Fruit fly (Drosophila melanogaster) whole organism, embryonic: ENCODE measurements around the gene CG5516.

Experiments used
- Adf1 ChIP-seq: fragments of 200-800 bp; sonication (Bioruptor generic); IDR thresholded peaks from 2 replicates; pipeline ENCODE4 v1.3.6; 2022; ENCODE audit warnings: missing biosample characterization, missing genetic modification characterization
- CG10543 ChIP-seq: fragments of 200-800 bp; sonication (Bioruptor generic); optimal IDR thresholded peaks from 3 replicates; lab custom pipeline; 2017; ENCODE audit warnings: missing biosample characterization, mild to moderate bottlenecking, missing genetic modification characterization, moderate library complexity
- CG10979 ChIP-seq: fragments of 200-800 bp; sonication (Bioruptor generic); optimal IDR thresholded peaks from 2 replicates; lab custom pipeline; 2018; ENCODE audit warnings: missing biosample characterization, mild to moderate bottlenecking, missing genetic modification characterization, moderate library complexity
- CG15601 ChIP-seq: fragments of 200-800 bp; sonication (Bioruptor generic); optimal IDR thresholded peaks from 3 replicates; lab custom pipeline; 2019; ENCODE audit warnings: missing biosample characterization, mild to moderate bottlenecking, missing genetic modification characterization, moderate library complexity
- CG1603 ChIP-seq: fragments of 200-800 bp; sonication (Bioruptor generic); optimal IDR thresholded peaks from 2 replicates; lab custom pipeline; 2019; ENCODE audit warnings: missing biosample characterization, mild to moderate bottlenecking, missing genetic modification characterization, moderate library complexity
- CG17361 ChIP-seq: fragments of 200-800 bp; sonication (Bioruptor generic); IDR thresholded peaks from 3 replicates; pipeline ENCODE4 v1.3.6; 2022; ENCODE audit warnings: missing biosample characterization, missing genetic modification characterization
- CG18262 ChIP-seq: fragments of 200-800 bp; optimal IDR thresholded peaks from 3 replicates; lab custom pipeline; 2019; ENCODE audit warnings: missing biosample characterization, mild to moderate bottlenecking, missing genetic modification characterization, moderate library complexity
- CG2202 ChIP-seq: fragments of 200-800 bp; sonication (Bioruptor generic); optimal IDR thresholded peaks from 2 replicates; lab custom pipeline; 2018; ENCODE audit warnings: missing biosample characterization, mild to moderate bottlenecking, missing genetic modification characterization
- CG33557 ChIP-seq: fragments of 200-800 bp; sonication (Bioruptor generic); optimal IDR thresholded peaks from 2 replicates; lab custom pipeline; 2019; ENCODE audit warnings: missing biosample characterization, mild to moderate bottlenecking, missing genetic modification characterization, moderate library complexity
- CG42726 ChIP-seq: fragments of 200-800 bp; sonication (Bioruptor generic); IDR thresholded peaks from 2 replicates; pipeline ENCODE4 v1.3.6; 2022; ENCODE audit warnings: missing biosample characterization, missing genetic modification characterization; ENCODE audit not compliant: partially characterized antibody
- CG4360 ChIP-seq: fragments of 200-800 bp; sonication (Bioruptor generic); IDR thresholded peaks from 2 replicates; pipeline ENCODE4 v1.3.6; 2022; ENCODE audit warnings: missing biosample characterization, missing genetic modification characterization
- CG6272 ChIP-seq: fragments of 200-800 bp; sonication (Bioruptor generic); IDR thresholded peaks from 2 replicates; pipeline ENCODE4 v1.3.6; 2022; ENCODE audit warnings: missing biosample characterization, missing genetic modification characterization
- CG8290 ChIP-seq, 3 experiments: fragments of 200-800 bp; sonication (Bioruptor generic); optimal IDR thresholded peaks; 2 replicates each; lab custom pipeline; 2016 to 2019; ENCODE audit warnings: missing biosample characterization in 3 of 3, missing genetic modification characterization in 3 of 3, mild to moderate bottlenecking in 2 of 3, moderate library complexity in 1 of 3
- CG8359 ChIP-seq: fragments of 200-800 bp; sonication (Bioruptor generic); optimal IDR thresholded peaks from 2 replicates; lab custom pipeline; 2017; ENCODE audit warnings: missing biosample characterization, mild to moderate bottlenecking, missing genetic modification characterization, borderline replicate concordance
- CG9727 ChIP-seq: fragments of 200-800 bp; sonication (Bioruptor generic); optimal IDR thresholded peaks from 3 replicates; lab custom pipeline; 2017; ENCODE audit warnings: missing biosample characterization, mild to moderate bottlenecking, missing genetic modification characterization
- Dfd ChIP-seq, 2 experiments: fragments of >200 bp; optimal IDR thresholded peaks; 2 replicates each; lab custom pipeline; 2017; ENCODE audit warnings: missing biosample characterization in 2 of 2, missing genetic modification characterization in 2 of 2
- Dll ChIP-seq: fragments of 200-800 bp; sonication (Bioruptor generic); IDR thresholded peaks from 4 replicates; pipeline ENCODE4 v1.3.6; 2022; ENCODE audit warnings: missing biosample characterization, missing genetic modification characterization; ENCODE audit not compliant: partially characterized antibody
- Dref ChIP-seq: fragments of 200-800 bp; sonication (Bioruptor generic); IDR thresholded peaks from 2 replicates; pipeline ENCODE4 v1.3.6; 2022; ENCODE audit warnings: missing biosample characterization, missing genetic modification characterization
- Ets97D ChIP-seq: fragments of 200-800 bp; sonication (Bioruptor generic); optimal IDR thresholded peaks from 3 replicates; lab custom pipeline; 2016; ENCODE audit warnings: missing biosample characterization, missing genetic modification characterization
- HLH4C ChIP-seq: fragments of 200-800 bp; sonication (Bioruptor generic); IDR thresholded peaks from 3 replicates; pipeline ENCODE4 v1.3.6; 2022; ENCODE audit warnings: missing biosample characterization, missing genetic modification characterization; ENCODE audit not compliant: partially characterized antibody
- Hmx ChIP-seq: fragments of 200-800 bp; sonication (Bioruptor generic); optimal IDR thresholded peaks from 2 replicates; lab custom pipeline; 2016; ENCODE audit warnings: missing biosample characterization, missing genetic modification characterization
- Hr3 ChIP-seq: fragments of 200-800 bp; sonication (Bioruptor generic); optimal IDR thresholded peaks from 3 replicates; lab custom pipeline; 2016; ENCODE audit warnings: missing biosample characterization, missing genetic modification characterization
- Hr51 ChIP-seq, 2 experiments: fragments of 200-800 bp; sonication (Bioruptor generic); optimal IDR thresholded peaks; 2 replicates in 1 of 2; 3 replicates in 1 of 2; lab custom pipeline; 2016 to 2018; ENCODE audit warnings: missing biosample characterization in 2 of 2, missing genetic modification characterization in 2 of 2, mild to moderate bottlenecking in 1 of 2, moderate library complexity in 1 of 2
- Med ChIP-seq: fragments of 200-800 bp; sonication (Bioruptor generic); peaks from one replicate; lab custom pipeline; 2016; ENCODE audit warnings: missing biosample characterization, missing genetic modification characterization, mild to moderate bottlenecking, inconsistent platforms, moderate library complexity
- Myb ChIP-seq: fragments of 200-800 bp; sonication (Bioruptor generic); optimal IDR thresholded peaks from 2 replicates; lab custom pipeline; 2016; ENCODE audit warnings: missing biosample characterization, missing genetic modification characterization
- Rx ChIP-seq: fragments of 200-800 bp; sonication (Bioruptor generic); IDR thresholded peaks from 2 replicates; pipeline ENCODE4 v1.3.6; 2022; ENCODE audit warnings: missing biosample characterization, missing genetic modification characterization
- Usf ChIP-seq: fragments of 200-800 bp; sonication (Bioruptor generic); optimal IDR thresholded peaks from 2 replicates; lab custom pipeline; 2017; ENCODE audit warnings: missing genotype, missing biosample characterization, missing genetic modification characterization
- YL-1 ChIP-seq: fragments of 200-800 bp; sonication (Bioruptor generic); optimal IDR thresholded peaks from 3 replicates; lab custom pipeline; 2017; ENCODE audit warnings: missing biosample characterization, mild to moderate bottlenecking, missing genetic modification characterization
- amos ChIP-seq: fragments of 200-800 bp; sonication (Bioruptor generic); IDR thresholded peaks from 2 replicates; pipeline ENCODE4 v1.3.6; 2022; ENCODE audit warnings: missing biosample characterization, missing genetic modification characterization; ENCODE audit not compliant: partially characterized antibody
- bbx ChIP-seq: fragments of 200-800 bp; sonication (Bioruptor generic); IDR thresholded peaks from 2 replicates; pipeline ENCODE4 v1.3.6; 2022; ENCODE audit warnings: missing biosample characterization, missing genetic modification characterization; ENCODE audit not compliant: partially characterized antibody
- crc ChIP-seq: fragments of 200-800 bp; sonication (Bioruptor generic); optimal IDR thresholded peaks from 2 replicates; lab custom pipeline; 2016; ENCODE audit warnings: missing biosample characterization, missing genetic modification characterization
- exex ChIP-seq: fragments of 200-800 bp; sonication (Bioruptor generic); optimal IDR thresholded peaks from 4 replicates; lab custom pipeline; 2018; ENCODE audit warnings: missing biosample characterization, mild to moderate bottlenecking, missing genetic modification characterization, moderate library complexity
- fd102C ChIP-seq: fragments of 200-800 bp; sonication (Bioruptor generic); optimal IDR thresholded peaks from 2 replicates; lab custom pipeline; 2018; ENCODE audit warnings: missing biosample characterization, mild to moderate bottlenecking, missing genetic modification characterization, moderate library complexity
- hbn ChIP-seq: fragments of 200-800 bp; sonication (Bioruptor generic); IDR thresholded peaks from 2 replicates; pipeline ENCODE4 v1.3.6; 2022; ENCODE audit warnings: missing biosample characterization, missing genetic modification characterization; ENCODE audit not compliant: partially characterized antibody
- knrl ChIP-seq: fragments of 200-800 bp; sonication (Bioruptor generic); IDR thresholded peaks from 3 replicates; pipeline ENCODE4 v1.3.6; 2022; ENCODE audit warnings: missing biosample characterization, missing genetic modification characterization; ENCODE audit not compliant: partially characterized antibody
- phol ChIP-seq: fragments of 200-800 bp; sonication (Bioruptor generic); optimal IDR thresholded peaks from 3 replicates; lab custom pipeline; 2018; ENCODE audit warnings: missing biosample characterization, mild to moderate bottlenecking, missing genetic modification characterization, moderate library complexity
- sob ChIP-seq: fragments of 200-800 bp; sonication (Bioruptor generic); IDR thresholded peaks from 2 replicates; pipeline ENCODE4 v1.3.6; 2022; ENCODE audit warnings: missing biosample characterization, missing genetic modification characterization
- ssp ChIP-seq: fragments of 200-800 bp; sonication (Bioruptor generic); IDR thresholded peaks from 2 replicates; pipeline ENCODE4 v1.3.6; 2022; ENCODE audit warnings: missing biosample characterization, missing genetic modification characterization
- stwl ChIP-seq: fragments of 200-800 bp; sonication (Bioruptor generic); optimal IDR thresholded peaks from 3 replicates; lab custom pipeline; 2018; ENCODE audit warnings: missing biosample characterization, mild to moderate bottlenecking, missing genetic modification characterization, moderate library complexity
- tap ChIP-seq: fragments of 200-800 bp; optimal IDR thresholded peaks from 3 replicates; lab custom pipeline; 2019; ENCODE audit warnings: missing biosample characterization, mild to moderate bottlenecking, missing genetic modification characterization, moderate library complexity
- unc-4 ChIP-seq: fragments of 200-800 bp; sonication (Bioruptor generic); IDR thresholded peaks from 2 replicates; pipeline ENCODE4 v1.3.6; 2022; ENCODE audit warnings: missing biosample characterization, missing genetic modification characterization; ENCODE audit not compliant: partially characterized antibody
- usp ChIP-seq: fragments of >200 bp; optimal IDR thresholded peaks from 2 replicates; lab custom pipeline; 2017; ENCODE audit warnings: missing biosample characterization, missing genetic modification characterization
- zen ChIP-seq: fragments of 200-800 bp; sonication (Bioruptor generic); optimal IDR thresholded peaks from 3 replicates; lab custom pipeline; 2018; ENCODE audit warnings: missing biosample characterization, mild to moderate bottlenecking, missing genetic modification characterization, moderate library complexity

Gene CG5516

dm6 chr3R:15994573-15994869 is 30.8 kb downstream of the CG5516 start (continued):
- TF ChIP-seq CG9727 (no peak), Hr51 (GFP tag; optimal IDR thresholded peaks at IDR 0.05; lab: Kevin White, UChicago) (no peak), Usf (GFP tag; lab: Kevin White, UChicago) (no peak), knrl (GFP tag; lab: Robert Waterston, UW) (no peak)

DNA sequence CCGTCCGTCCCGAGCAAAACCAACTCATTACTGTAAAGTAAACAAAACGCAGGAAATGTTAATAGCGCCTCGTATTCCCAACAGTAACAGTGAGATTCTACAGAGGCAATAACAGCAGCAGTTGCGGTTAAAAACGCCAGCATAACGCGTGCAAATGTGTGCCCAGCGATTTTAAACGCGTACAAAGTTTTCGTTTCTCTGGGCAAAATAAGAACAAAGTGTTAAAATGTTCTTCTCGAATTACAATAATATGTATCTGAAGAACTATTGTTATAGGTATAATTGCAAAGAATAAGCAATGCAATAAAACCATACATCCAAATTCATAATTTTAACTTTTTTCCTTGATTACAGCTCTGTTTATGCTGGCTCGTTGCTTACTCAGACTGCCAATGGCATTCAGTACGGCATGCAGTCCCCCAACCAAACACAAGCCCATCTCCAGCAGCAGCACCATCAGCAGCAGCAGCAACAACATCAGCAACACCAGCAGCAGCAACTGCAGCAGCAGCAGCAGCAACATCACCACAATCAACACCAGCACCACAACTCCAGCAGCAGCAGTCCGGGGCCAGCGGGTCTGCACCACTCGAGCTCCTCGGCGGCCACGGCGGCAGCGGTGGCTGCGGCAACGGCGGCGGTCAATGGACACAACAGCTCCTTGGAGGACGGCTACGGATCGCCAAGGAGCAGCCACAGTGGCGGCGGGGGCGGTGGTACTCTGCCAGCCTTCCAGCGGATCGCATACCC is 35.5 kb downstream of the CG5516 start:
- TF ChIP-seq hbn (GFP tag; lab: Robert Waterston, UW) = no peak
- peak; percentile 23; the same call in 1 of the 2 replicates for TF ChIP-seq CG4360 (GFP tag; lab: Robert Waterston, UW)
- peak in 1 of 2 experiments; percentile 58 for TF ChIP-seq Dfd (GFP tag; optimal IDR thresholded peaks at IDR 0.05; lab: Kevin White, UChicago)
- TF ChIP-seq CG8359 = peak; percentile 99
- no peak for TF ChIP-seq ssp (GFP tag; lab: Robert Waterston, UW)
- 0 out of 2 replicates have a peak, but pooled peaks have one; percentile 23 for TF ChIP-seq Dref (GFP tag; lab: Robert Waterston, UW)
- 0 out of 2 replicates have a peak, but pooled peaks have one; percentile 9 for TF ChIP-seq Rx (GFP tag; lab: Robert Waterston, UW)
- TF ChIP-seq Med = peak; percentile 59
- TF ChIP-seq, all 482 proteins: peak for 6

DNA sequence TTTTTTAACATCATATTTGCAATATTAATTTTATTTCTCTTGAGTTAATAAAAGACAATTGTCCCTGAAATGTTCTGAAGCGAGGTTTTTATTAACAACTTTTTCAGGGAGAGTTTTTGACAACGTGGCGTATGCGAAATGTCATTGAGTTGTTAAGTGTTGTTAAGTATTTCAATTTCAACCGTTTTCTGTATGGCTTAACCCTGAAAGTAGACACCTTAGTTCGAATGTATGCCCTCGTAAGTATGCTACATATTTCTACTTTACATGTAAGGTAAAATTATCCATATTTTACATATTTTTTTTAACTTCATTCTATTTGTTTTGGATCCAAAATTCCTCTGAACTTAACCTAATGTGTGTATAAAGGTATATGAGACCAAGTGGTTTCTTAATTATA is 40.3 kb downstream of the CG5516 start:
- TF ChIP-seq exex (tag; lab: Kevin White, UChicago) (no peak), sob (GFP tag; lab: Robert Waterston, UW) (peak; percentile 62), Dll (GFP tag; lab: Robert Waterston, UW) (peak; percentile 57; the same call in 2 of the 4 replicates), Adf1 (GFP tag; lab: Robert Waterston, UW) (no peak), CG8359 (peak; percentile 63), Hmx (GFP tag; lab: Kevin White, UChicago) (no peak), CG18262 (tag; lab: Kevin White, UChicago) (peak; percentile 36), CG6272 (no peak), HLH4C (peak; percentile 42; the same call in 2 of the 3 replicates), fd102C (peak; percentile 47), usp (no peak), bbx (peak; percentile 73), crc (GFP tag; lab: Kevin White, UChicago) (no peak), zen (tag; lab: Kevin White, UChicago) (peak; percentile 60), CG42726 (0 out of 2 replicates have a peak, but pooled peaks have one; percentile 34), stwl (tag; lab: Kevin White, UChicago) (peak; percentile 100), CG2202 (peak; percentile 29), YL-1 (GFP tag; lab: Kevin White, UChicago) (peak; percentile 34), CG8290 (GFP tag; optimal IDR thresholded peaks at IDR 0.05; lab: Kevin White, UChicago) (peak; percentile 84), CG8290 (tag; optimal IDR thresholded peaks at IDR 0.05; lab: Kevin White, UChicago) (peak in 1 of 2 experiments; percentile 17), knrl (GFP tag; lab: Robert Waterston, UW) (peak; percentile 48; the same call in 1 of the 3 replicates), CG10543 (no peak), Hr3 (GFP tag; lab: Kevin White, UChicago) (no peak), CG15601 (tag; lab: Kevin White, UChicago) (peak; percentile 72), CG33557 (GFP tag; lab: Kevin White, UChicago) (peak; percentile 8), Myb (GFP tag; lab: Kevin White, UChicago) (peak; percentile 62), Ets97D (GFP tag; lab: Kevin White, UChicago) (peak; percentile 68), tap (no peak), phol (tag; lab: Kevin White, UChicago) (peak; percentile 6), CG10979 (peak; percentile 62), CG17361 (0 out of 3 replicates have a peak, but pooled peaks have one; percentile 20), unc-4 (peak; percentile 49; the same call in 1 of the 2 replicates), amos (GFP tag; lab: Robert Waterston, UW) (peak; percentile 61), CG1603 (no peak)
